Fruit fly (Drosophila melanogaster) S2 (cell line): Measurements from ENCODE around the gene ERR.

Experiments
- CG8478 ChIP-seq: fragments of >200 bp; optimal IDR thresholded peaks from 2 replicates; lab custom pipeline; 2018
- CTCF ChIP-seq, 2 experiments: fragments of >200 bp; optimal IDR thresholded peaks; 2 replicates each; lab custom pipeline; 2018

DNA sequence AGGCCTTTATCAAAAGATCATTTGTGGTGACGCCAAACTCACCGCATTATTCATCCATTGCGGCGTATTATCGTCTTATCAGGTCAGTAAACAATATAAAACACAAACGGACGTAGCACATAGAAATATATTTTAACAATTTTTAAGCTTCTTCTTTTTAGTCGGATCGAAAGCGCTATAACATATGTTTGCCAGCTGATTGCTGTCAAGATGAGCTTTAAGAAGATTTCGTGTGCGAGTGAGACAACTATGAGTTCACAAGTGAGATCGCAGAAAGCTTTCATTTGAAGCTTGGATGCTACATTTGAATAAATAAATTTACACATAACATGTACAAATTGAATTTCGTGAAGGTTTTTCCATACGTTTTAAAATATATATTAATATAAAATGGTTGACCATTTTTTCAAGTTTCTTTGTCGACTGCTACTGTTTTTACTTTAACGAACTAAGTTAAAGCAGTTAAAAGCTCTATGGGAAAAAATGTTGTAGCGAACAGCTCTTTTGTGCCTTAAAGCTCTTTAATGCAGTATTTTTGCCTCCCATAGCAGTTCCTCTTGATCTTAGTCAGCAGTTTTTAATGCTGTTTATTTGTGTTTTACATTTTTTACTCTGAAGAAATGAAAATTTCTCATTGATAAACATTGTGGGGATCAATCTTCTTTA is 27.6 kb downstream of the ERR start, which contains the start of gene CG42445:
- no peak for TF ChIP-seq CG8478
- no peak for TF ChIP-seq CTCF (optimal IDR thresholded peaks at IDR 0.05; lab: Kevin White, UChicago)
